Comparison of ENCODE assay signal across 3 fruit fly cellular contexts in genomic region chr3L:21727013-21727727, dm6.
TF ChIP-seq lines count a peak whose summit lies in the region.

No protein-coding gene starts in this region.

- TF ChIP-seq CTCF in whole organism, embryonic (GFP tag; optimal IDR thresholded peaks at IDR 0.05; lab: Kevin White, UChicago): no peak

TF ChIP-seq in whole organism, adult, 20 proteins besides CTCF, POLR2A, EP300 and RAD21:
- no peak for TF ChIP-seq CG33017 (tag; optimal IDR thresholded peaks at IDR 0.05; lab: Kevin White, UChicago)
- no peak for TF ChIP-seq ovo (GFP tag; optimal IDR thresholded peaks at IDR 0.05; lab: Kevin White, UChicago)
- no peak for TF ChIP-seq CG11617 (GFP tag; optimal IDR thresholded peaks at IDR 0.05; lab: Kevin White, UChicago)
- TF ChIP-seq CG7101 (tag; optimal IDR thresholded peaks at IDR 0.05; lab: Kevin White, UChicago): no peak
- no peak for TF ChIP-seq cnc (optimal IDR thresholded peaks at IDR 0.05; lab: Kevin White, UChicago)
- peak; percentile 13 for TF ChIP-seq bab1 (GFP tag; optimal IDR thresholded peaks at IDR 0.05; lab: Kevin White, UChicago)
- TF ChIP-seq tj (GFP tag; optimal IDR thresholded peaks at IDR 0.05; lab: Kevin White, UChicago): peak; percentile 48

TF ChIP-seq in whole organism, embryonic, 481 proteins besides CTCF, POLR2A, EP300 and RAD21 (continues in another document):
- TF ChIP-seq Asciz (GFP tag; optimal IDR thresholded peaks at IDR 0.05; lab: Kevin White, UChicago) (no peak), zen (tag; optimal IDR thresholded peaks at IDR 0.05; lab: Kevin White, UChicago) (peak; percentile 16), twi (tag; optimal IDR thresholded peaks at IDR 0.05; lab: Kevin White, UChicago) (peak; percentile 63), CG15696 (tag; optimal IDR thresholded peaks at IDR 0.05; lab: Kevin White, UChicago) (peak; percentile 65), CG8388 (GFP tag; optimal IDR thresholded peaks at IDR 0.05; lab: Kevin White, UChicago) (peak; percentile 32), bsh (GFP tag; optimal IDR thresholded peaks at IDR 0.05; lab: Kevin White, UChicago) (peak in 1 of 2 experiments; percentile 58), CG10979 (tag; optimal IDR thresholded peaks at IDR 0.05; lab: Kevin White, UChicago) (peak; percentile 65), row (GFP tag; IDR thresholded peaks at IDR 0.05; lab: Robert Waterston, UW) (peak; percentile 40; the same call in 2 of the 3 replicates), Nf-YB (GFP tag; optimal IDR thresholded peaks at IDR 0.05; lab: Kevin White, UChicago) (no peak), yki (optimal IDR thresholded peaks at IDR 0.05; lab: Kevin White, UChicago) (no peak), CG17829 (tag; optimal IDR thresholded peaks at IDR 0.05; lab: Kevin White, UChicago) (peak; percentile 50), ash1 (GFP tag; optimal IDR thresholded peaks at IDR 0.05; lab: Kevin White, UChicago) (no peak), tin (GFP tag; optimal IDR thresholded peaks at IDR 0.05; lab: Kevin White, UChicago) (peak; percentile 22), Mes4 (GFP tag; optimal IDR thresholded peaks at IDR 0.05; lab: Kevin White, UChicago) (no peak), CG3065 (GFP tag; optimal IDR thresholded peaks at IDR 0.05; lab: Kevin White, UChicago) (no peak), danr (GFP tag; IDR thresholded peaks at IDR 0.05; lab: Robert Waterston, UW) (no peak), CG6272 (GFP tag; IDR thresholded peaks at IDR 0.05; lab: Robert Waterston, UW) (no peak), Ssrp (tag; optimal IDR thresholded peaks at IDR 0.05; lab: Kevin White, UChicago) (peak; percentile 33), nmo (GFP tag; optimal IDR thresholded peaks at IDR 0.05; lab: Kevin White, UChicago) (peak; percentile 49), ind (GFP tag; optimal IDR thresholded peaks at IDR 0.05; lab: Kevin White, UChicago) (no peak), CG8478 (optimal IDR thresholded peaks at IDR 0.05; lab: Kevin White, UChicago) (no peak), CG30403 (GFP tag; optimal IDR thresholded peaks at IDR 0.05; lab: Kevin White, UChicago) (peak; percentile 16), chn (GFP tag; optimal IDR thresholded peaks at IDR 0.05; lab: Kevin White, UChicago) (no peak), CG1529 (GFP tag; optimal IDR thresholded peaks at IDR 0.05; lab: Kevin White, UChicago) (peak; percentile 22), CG8924 (tag; optimal IDR thresholded peaks at IDR 0.05; lab: Kevin White, UChicago) (peak; percentile 9), tap (tag; optimal IDR thresholded peaks at IDR 0.05; lab: Kevin White, UChicago) (no peak), CG10565 (GFP tag; optimal IDR thresholded peaks at IDR 0.05; lab: Kevin White, UChicago) (no peak), Antp (GFP tag; optimal IDR thresholded peaks at IDR 0.05; lab: Kevin White, UChicago) (no peak), Sin3A (optimal IDR thresholded peaks at IDR 0.05; lab: Kevin White, UChicago) (no peak), gcm2 (GFP tag; optimal IDR thresholded peaks at IDR 0.05; lab: Kevin White, UChicago) (no peak), wek (GFP tag; optimal IDR thresholded peaks at IDR 0.05; lab: Kevin White, UChicago) (no peak), insv (GFP tag; optimal IDR thresholded peaks at IDR 0.05; lab: Kevin White, UChicago) (no peak), CG11085 (GFP tag; IDR thresholded peaks at IDR 0.05; lab: Robert Waterston, UW) (no peak), CG14710 (tag; optimal IDR thresholded peaks at IDR 0.05; lab: Kevin White, UChicago) (peak; percentile 51), CG16863 (GFP tag; optimal IDR thresholded peaks at IDR 0.05; lab: Kevin White, UChicago) (no peak), btn (GFP tag; optimal IDR thresholded peaks at IDR 0.05; lab: Kevin White, UChicago) (no peak), pzg (GFP tag; optimal IDR thresholded peaks at IDR 0.05; lab: Kevin White, UChicago) (no peak), CG30020 (tag; optimal IDR thresholded peaks at IDR 0.05; lab: Kevin White, UChicago) (no peak), dati (GFP tag; IDR thresholded peaks at IDR 0.05; lab: Robert Waterston, UW) (no peak), phol (tag; optimal IDR thresholded peaks at IDR 0.05; lab: Kevin White, UChicago) (peak; percentile 60), chinmo (GFP tag; IDR thresholded peaks at IDR 0.05; lab: Robert Waterston, UW; ENCODE audit: partially characterized antibody) (no peak), CG6683 (GFP tag; optimal IDR thresholded peaks at IDR 0.05; lab: Kevin White, UChicago) (no peak), Drgx (GFP tag; IDR thresholded peaks at IDR 0.05; lab: Robert Waterston, UW) (no peak), CG33557 (GFP tag; optimal IDR thresholded peaks at IDR 0.05; lab: Kevin White, UChicago) (peak; percentile 31)

TF ChIP-seq in whole organism, prepupa, 60 proteins besides CTCF, POLR2A, EP300 and RAD21:
- TF ChIP-seq topi (GFP tag; optimal IDR thresholded peaks at IDR 0.05; lab: Kevin White, UChicago) (no peak), Eip78C (GFP tag; lab: Kevin White, UChicago) (peak; percentile 47), CG8319 (GFP tag; optimal IDR thresholded peaks at IDR 0.05; lab: Kevin White, UChicago) (no peak), Smox (GFP tag; optimal IDR thresholded peaks at IDR 0.05; lab: Kevin White, UChicago) (no peak), achi (GFP tag; optimal IDR thresholded peaks at IDR 0.05; lab: Kevin White, UChicago) (no peak), fkh (GFP tag; optimal IDR thresholded peaks at IDR 0.05; lab: Kevin White, UChicago) (peak; percentile 51), Lpt (GFP tag; optimal IDR thresholded peaks at IDR 0.05; lab: Kevin White, UChicago) (no peak), CG6276 (GFP tag; optimal IDR thresholded peaks at IDR 0.05; lab: Kevin White, UChicago) (no peak), CG8119 (GFP tag; IDR thresholded peaks at IDR 0.05; lab: Robert Waterston, UW) (no peak), Ets21C (GFP tag; optimal IDR thresholded peaks at IDR 0.05; lab: Kevin White, UChicago) (no peak), svp (GFP tag; lab: Kevin White, UChicago) (peak; percentile 62), vri (GFP tag; optimal IDR thresholded peaks at IDR 0.05; lab: Kevin White, UChicago) (no peak)
